Fruit fly (Drosophila melanogaster) whole organism, embryonic: ENCODE measurements around the gene CG42240.

Source experiments
- Adf1 ChIP-seq: fragments of 200-800 bp; sonication (Bioruptor generic); IDR thresholded peaks from 2 replicates; pipeline ENCODE4 v1.3.6; 2022; ENCODE audit warnings: missing biosample characterization, missing genetic modification characterization
- Atf3 ChIP-seq: fragments of 200-800 bp; sonication (Bioruptor generic); optimal IDR thresholded peaks from 3 replicates; lab custom pipeline; 2016; ENCODE audit warnings: missing biosample characterization, missing genetic modification characterization
- B-H1 ChIP-seq: fragments of 200-800 bp; sonication (Bioruptor generic); IDR thresholded peaks from 3 replicates; pipeline ENCODE4 v1.3.6; 2022; ENCODE audit warnings: missing biosample characterization, missing genetic modification characterization
- CG10366 ChIP-seq: fragments of 200-800 bp; sonication (Bioruptor generic); IDR thresholded peaks from 2 replicates; pipeline ENCODE4 v1.3.6; 2022; ENCODE audit warnings: missing biosample characterization, missing genetic modification characterization
- CG10959 ChIP-seq: fragments of 200-800 bp; sonication (Bioruptor generic); IDR thresholded peaks from 2 replicates; pipeline ENCODE4 v1.3.6; 2022; ENCODE audit warnings: missing biosample characterization, missing genetic modification characterization
- CG11398 ChIP-seq: fragments of 200-800 bp; sonication (Bioruptor generic); optimal IDR thresholded peaks from 2 replicates; lab custom pipeline; 2016; ENCODE audit warnings: missing biosample characterization, missing genetic modification characterization
- CG12659 ChIP-seq: fragments of 200-800 bp; sonication (Bioruptor generic); optimal IDR thresholded peaks from 3 replicates; lab custom pipeline; 2017; ENCODE audit warnings: mild to moderate bottlenecking, missing biosample characterization, missing genetic modification reagents, missing genetic modification characterization
- CG14050 ChIP-seq: fragments of 200-800 bp; sonication (Bioruptor generic); IDR thresholded peaks from 3 replicates; pipeline ENCODE4 v1.3.6; 2022; ENCODE audit warnings: missing biosample characterization, missing genetic modification characterization
- CG15601 ChIP-seq: fragments of 200-800 bp; sonication (Bioruptor generic); optimal IDR thresholded peaks from 3 replicates; lab custom pipeline; 2019; ENCODE audit warnings: missing biosample characterization, mild to moderate bottlenecking, missing genetic modification characterization, moderate library complexity
- CG2120 ChIP-seq: fragments of 200-800 bp; sonication (Bioruptor generic); optimal IDR thresholded peaks from 3 replicates; lab custom pipeline; 2016; ENCODE audit warnings: missing biosample characterization, missing genetic modification characterization
- CG2712 ChIP-seq: fragments of 200-800 bp; optimal IDR thresholded peaks from 3 replicates; lab custom pipeline; 2019; ENCODE audit warnings: missing biosample characterization, mild to moderate bottlenecking, missing genetic modification characterization, moderate library complexity
- CG31388 ChIP-seq: fragments of 200-800 bp; sonication (Bioruptor generic); optimal IDR thresholded peaks from 2 replicates; lab custom pipeline; 2016; ENCODE audit warnings: missing biosample characterization, missing genetic modification characterization
- CG33213 ChIP-seq: fragments of 200-800 bp; sonication (Bioruptor generic); optimal IDR thresholded peaks from 3 replicates; lab custom pipeline; 2016; ENCODE audit warnings: missing biosample characterization, missing genetic modification characterization
- CG3726 ChIP-seq: fragments of 200-800 bp; sonication (Bioruptor generic); IDR thresholded peaks from 3 replicates; pipeline ENCODE4, ENCODE4 v1.3.6; 2022; ENCODE audit warnings: missing biosample characterization, missing genetic modification characterization
- CG4360 ChIP-seq: fragments of 200-800 bp; sonication (Bioruptor generic); IDR thresholded peaks from 2 replicates; pipeline ENCODE4 v1.3.6; 2022; ENCODE audit warnings: missing biosample characterization, missing genetic modification characterization
- CG4617 ChIP-seq: fragments of 200-800 bp; sonication (Bioruptor generic); optimal IDR thresholded peaks from 3 replicates; lab custom pipeline; 2016; ENCODE audit warnings: missing biosample characterization, missing genetic modification characterization, borderline replicate concordance
- CG4730 ChIP-seq: fragments of 200-800 bp; sonication (Bioruptor generic); IDR thresholded peaks from 2 replicates; pipeline ENCODE4 v1.3.6; 2022; ENCODE audit warnings: missing biosample characterization, missing genetic modification characterization
- CG6683 ChIP-seq: fragments of 200-800 bp; sonication (Bioruptor generic); optimal IDR thresholded peaks from 2 replicates; lab custom pipeline; 2017; ENCODE audit warnings: missing biosample characterization, mild to moderate bottlenecking, missing genetic modification characterization, missing genetic modification reagents
- CG7357 ChIP-seq: fragments of 200-800 bp; sonication (Bioruptor generic); IDR thresholded peaks from 3 replicates; pipeline ENCODE4 v1.3.6; 2022; ENCODE audit warnings: missing biosample characterization, missing genetic modification characterization
- CG7839 ChIP-seq: fragments of 200-800 bp; sonication (Bioruptor generic); optimal IDR thresholded peaks from 3 replicates; lab custom pipeline; 2018; ENCODE audit warnings: missing biosample characterization, mild to moderate bottlenecking, missing genetic modification characterization, moderate library complexity
- CG8478 ChIP-seq: fragments of >200 bp; optimal IDR thresholded peaks from 2 replicates; lab custom pipeline; 2018
- CG8765 ChIP-seq: fragments of 200-800 bp; sonication (Bioruptor generic); IDR thresholded peaks from 2 replicates; pipeline ENCODE4 v1.3.6; 2022; ENCODE audit warnings: missing biosample characterization, missing genetic modification characterization
- Camta ChIP-seq: fragments of 200-800 bp; sonication (Bioruptor generic); optimal IDR thresholded peaks from 2 replicates; lab custom pipeline; 2016; ENCODE audit warnings: missing biosample characterization, missing genetic modification characterization
- Doc2 ChIP-seq: fragments of 200-800 bp; sonication (Bioruptor generic); IDR thresholded peaks from 2 replicates; pipeline ENCODE4 v1.3.6; 2022; ENCODE audit warnings: missing biosample characterization, missing genetic modification characterization
- Drgx ChIP-seq: fragments of 200-800 bp; sonication (Bioruptor generic); IDR thresholded peaks from 2 replicates; pipeline ENCODE4 v1.3.6; 2022; ENCODE audit warnings: missing biosample characterization, missing genetic modification characterization
- Fer1 ChIP-seq: fragments of 200-800 bp; sonication (Bioruptor generic); optimal IDR thresholded peaks from 2 replicates; lab custom pipeline; 2017; ENCODE audit warnings: missing biosample characterization, mild to moderate bottlenecking, missing genetic modification characterization
- Hey ChIP-seq: fragments of 200-800 bp; sonication (Bioruptor generic); optimal IDR thresholded peaks from 3 replicates; lab custom pipeline; 2018; ENCODE audit warnings: missing biosample characterization, mild to moderate bottlenecking, missing genetic modification characterization
- HmgZ ChIP-seq: fragments of 200-800 bp; sonication (Bioruptor generic); optimal IDR thresholded peaks from 2 replicates; lab custom pipeline; 2018; ENCODE audit warnings: missing biosample characterization, mild to moderate bottlenecking, missing genetic modification characterization
- Hr39 ChIP-seq: fragments of >200 bp; optimal IDR thresholded peaks from 2 replicates; lab custom pipeline; 2017
- Hr78 ChIP-seq, 2 experiments: fragments of 200-800 bp in 1 of 2; fragments of >200 bp in 1 of 2; sonication (Bioruptor generic) in 1 of 2; optimal IDR thresholded peaks; 2 replicates each; lab custom pipeline; 2017 to 2019; ENCODE audit warnings: missing biosample characterization in 2 of 2, missing genetic modification characterization in 2 of 2, mild to moderate bottlenecking in 1 of 2, moderate library complexity in 1 of 2
- Jarid2 ChIP-seq: fragments of 200-800 bp; sonication (Bioruptor generic); optimal IDR thresholded peaks from 3 replicates; lab custom pipeline; 2017; ENCODE audit warnings: mild to moderate bottlenecking, missing biosample characterization, missing genetic modification reagents, missing genetic modification characterization
- Med ChIP-seq: fragments of 200-800 bp; sonication (Bioruptor generic); peaks from one replicate; lab custom pipeline; 2016; ENCODE audit warnings: missing biosample characterization, missing genetic modification characterization, mild to moderate bottlenecking, inconsistent platforms, moderate library complexity
- Neu2 ChIP-seq: fragments of 200-800 bp; sonication (Bioruptor generic); optimal IDR thresholded peaks from 3 replicates; lab custom pipeline; 2016; ENCODE audit warnings: missing biosample characterization, missing genetic modification characterization, borderline replicate concordance
- Ptx1 ChIP-seq: fragments of 200-800 bp; sonication (Bioruptor generic); IDR thresholded peaks from 2 replicates; pipeline ENCODE4 v1.3.6; 2022; ENCODE audit warnings: missing biosample characterization, missing genetic modification characterization
- Rfx ChIP-seq: fragments of 200-800 bp; sonication (Bioruptor generic); IDR thresholded peaks from 2 replicates; pipeline ENCODE4 v1.3.6; 2022; ENCODE audit warnings: missing biosample characterization, missing genetic modification characterization
- Sox100B ChIP-seq: fragments of 200-800 bp; sonication (Bioruptor generic); optimal IDR thresholded peaks from 3 replicates; lab custom pipeline; 2018; ENCODE audit warnings: missing biosample characterization, mild to moderate bottlenecking, missing genetic modification characterization
- Xrp1 ChIP-seq: fragments of 200-800 bp; sonication (Bioruptor generic); IDR thresholded peaks from 2 replicates; pipeline ENCODE4 v1.3.6; 2022; ENCODE audit warnings: missing biosample characterization, missing genetic modification characterization
- ap ChIP-seq: fragments of 200-800 bp; sonication (Bioruptor generic); IDR thresholded peaks from 2 replicates; pipeline ENCODE4 v1.3.6; 2022; ENCODE audit warnings: missing biosample characterization, missing genetic modification characterization
- bab2 ChIP-seq: fragments of 200-800 bp; sonication (Bioruptor generic); optimal IDR thresholded peaks from 2 replicates; lab custom pipeline; 2016; ENCODE audit warnings: missing biosample characterization, missing genetic modification characterization
- br ChIP-seq: fragments of >200 bp; optimal IDR thresholded peaks from 2 replicates; lab custom pipeline; 2017
- dmrt99B ChIP-seq: fragments of 200-800 bp; sonication (Bioruptor generic); optimal IDR thresholded peaks from 2 replicates; lab custom pipeline; 2018; ENCODE audit warnings: missing biosample characterization, mild to moderate bottlenecking, missing genetic modification characterization, moderate library complexity
- exex ChIP-seq: fragments of 200-800 bp; sonication (Bioruptor generic); optimal IDR thresholded peaks from 4 replicates; lab custom pipeline; 2018; ENCODE audit warnings: missing biosample characterization, mild to moderate bottlenecking, missing genetic modification characterization, moderate library complexity
- fd3F ChIP-seq: fragments of 200-800 bp; sonication (Bioruptor generic); optimal IDR thresholded peaks from 2 replicates; lab custom pipeline; 2018; ENCODE audit warnings: missing biosample characterization, mild to moderate bottlenecking, missing genetic modification characterization, moderate library complexity
- her ChIP-seq: fragments of 200-800 bp; sonication (Bioruptor generic); optimal IDR thresholded peaks from 2 replicates; lab custom pipeline; 2016; ENCODE audit warnings: missing biosample characterization, missing genetic modification characterization
- insv ChIP-seq, 2 experiments: fragments of 200-800 bp; sonication (Bioruptor generic); optimal IDR thresholded peaks; 3 replicates each; lab custom pipeline; 2016 to 2018; ENCODE audit warnings: missing biosample characterization in 2 of 2, missing genetic modification characterization in 2 of 2
- klu ChIP-seq: fragments of 200-800 bp; sonication (Bioruptor generic); IDR thresholded peaks from 2 replicates; pipeline ENCODE4 v1.3.6; 2022; ENCODE audit warnings: missing biosample characterization, missing genetic modification characterization
- lab ChIP-seq: fragments of 200-800 bp; sonication (Bioruptor generic); optimal IDR thresholded peaks from 3 replicates; lab custom pipeline; 2017; ENCODE audit warnings: missing biosample characterization, missing genetic modification characterization, mild to moderate bottlenecking, moderate library complexity, missing genetic modification reagents
- lilli ChIP-seq: fragments of 200-800 bp; sonication (Bioruptor generic); optimal IDR thresholded peaks from 3 replicates; lab custom pipeline; 2016; ENCODE audit warnings: missing biosample characterization, missing genetic modification characterization
- mld ChIP-seq: fragments of 200-800 bp; sonication (Bioruptor generic); IDR thresholded peaks from 3 replicates; pipeline ENCODE4 v1.3.6; 2022; ENCODE audit warnings: missing biosample characterization, missing genetic modification characterization; ENCODE audit not compliant: partially characterized antibody
- sob ChIP-seq: fragments of 200-800 bp; sonication (Bioruptor generic); IDR thresholded peaks from 2 replicates; pipeline ENCODE4 v1.3.6; 2022; ENCODE audit warnings: missing biosample characterization, missing genetic modification characterization
- twi ChIP-seq: fragments of 200-800 bp; optimal IDR thresholded peaks from 2 replicates; lab custom pipeline; 2019; ENCODE audit warnings: missing biosample characterization, mild to moderate bottlenecking, missing genetic modification characterization, moderate library complexity
- zfh1 ChIP-seq: fragments of 200-800 bp; sonication (Bioruptor generic); IDR thresholded peaks from 3 replicates; pipeline ENCODE4 v1.3.6; 2022; ENCODE audit warnings: missing biosample characterization, missing genetic modification characterization

Gene CG42240

dm6 chrX:6356748-6357397, 26.2 kb downstream of the CG42240 start (continued):
- TF ChIP-seq CG4730 (GFP tag; lab: Robert Waterston, UW) (no peak), CG12659 (GFP tag; lab: Kevin White, UChicago) (no peak), Med (peak; percentile 33), CG7357 (no peak), lab (peak; percentile 22), CG6683 (GFP tag; lab: Kevin White, UChicago) (no peak), CG2712 (peak; percentile 16), mld (no peak), Fer1 (GFP tag; lab: Kevin White, UChicago) (peak; percentile 28), sob (0 out of 2 replicates have a peak, but pooled peaks have one; percentile 21), CG7839 (tag; lab: Kevin White, UChicago) (peak; percentile 38), Atf3 (GFP tag; lab: Kevin White, UChicago) (no peak), CG8765 (no peak), br (lab: Kevin White, UChicago) (no peak), twi (tag; lab: Kevin White, UChicago) (no peak), Doc2 (GFP tag; lab: Robert Waterston, UW) (no peak), CG31388 (GFP tag; lab: Kevin White, UChicago) (no peak), Camta (GFP tag; lab: Kevin White, UChicago) (no peak), dmrt99B (peak; percentile 27), Xrp1 (GFP tag; lab: Robert Waterston, UW) (peak; percentile 42; the same call in 1 of the 2 replicates), lilli (no peak), Jarid2 (GFP tag; lab: Kevin White, UChicago) (no peak), Hr78 (GFP tag; optimal IDR thresholded peaks at IDR 0.05; lab: Kevin White, UChicago) (no peak), ap (GFP tag; lab: Robert Waterston, UW) (no peak), Adf1 (GFP tag; lab: Robert Waterston, UW) (peak; percentile 31; the same call in 1 of the 2 replicates), Hey (tag; lab: Kevin White, UChicago) (peak; percentile 75), insv (GFP tag; optimal IDR thresholded peaks at IDR 0.05; lab: Kevin White, UChicago) (no peak), Ptx1 (GFP tag; lab: Robert Waterston, UW) (peak; percentile 29; the same call in 1 of the 2 replicates), CG4617 (GFP tag; lab: Kevin White, UChicago) (no peak), her (GFP tag; lab: Kevin White, UChicago) (no peak), Drgx (GFP tag; lab: Robert Waterston, UW) (peak; percentile 54), Neu2 (GFP tag; lab: Kevin White, UChicago) (no peak), fd3F (GFP tag; lab: Kevin White, UChicago) (peak; percentile 7), CG33213 (GFP tag; lab: Kevin White, UChicago) (no peak), exex (tag; lab: Kevin White, UChicago) (peak; percentile 94), CG4360 (GFP tag; lab: Robert Waterston, UW) (no peak), CG10366 (GFP tag; lab: Robert Waterston, UW) (no peak), CG15601 (no peak), HmgZ (tag; lab: Kevin White, UChicago) (peak; percentile 41), klu (no peak), CG10959 (no peak), CG11398 (GFP tag; lab: Kevin White, UChicago) (no peak), Hr39 (lab: Kevin White, UChicago) (no peak), zfh1 (GFP tag; lab: Robert Waterston, UW) (no peak), CG2120 (no peak), B-H1 (GFP tag; lab: Robert Waterston, UW) (no peak), CG14050 (GFP tag; lab: Robert Waterston, UW) (no peak), CG3726 (no peak), Sox100B (GFP tag; lab: Kevin White, UChicago) (peak; percentile 25), Rfx (GFP tag; lab: Robert Waterston, UW) (0 out of 2 replicates have a peak, but pooled peaks have one; percentile 17), CG8478 (lab: Kevin White, UChicago) (no peak), bab2 (GFP tag; lab: Kevin White, UChicago) (no peak)
